Fruit fly (Drosophila melanogaster): ENCODE data around the gene CG18814.

DNA sequence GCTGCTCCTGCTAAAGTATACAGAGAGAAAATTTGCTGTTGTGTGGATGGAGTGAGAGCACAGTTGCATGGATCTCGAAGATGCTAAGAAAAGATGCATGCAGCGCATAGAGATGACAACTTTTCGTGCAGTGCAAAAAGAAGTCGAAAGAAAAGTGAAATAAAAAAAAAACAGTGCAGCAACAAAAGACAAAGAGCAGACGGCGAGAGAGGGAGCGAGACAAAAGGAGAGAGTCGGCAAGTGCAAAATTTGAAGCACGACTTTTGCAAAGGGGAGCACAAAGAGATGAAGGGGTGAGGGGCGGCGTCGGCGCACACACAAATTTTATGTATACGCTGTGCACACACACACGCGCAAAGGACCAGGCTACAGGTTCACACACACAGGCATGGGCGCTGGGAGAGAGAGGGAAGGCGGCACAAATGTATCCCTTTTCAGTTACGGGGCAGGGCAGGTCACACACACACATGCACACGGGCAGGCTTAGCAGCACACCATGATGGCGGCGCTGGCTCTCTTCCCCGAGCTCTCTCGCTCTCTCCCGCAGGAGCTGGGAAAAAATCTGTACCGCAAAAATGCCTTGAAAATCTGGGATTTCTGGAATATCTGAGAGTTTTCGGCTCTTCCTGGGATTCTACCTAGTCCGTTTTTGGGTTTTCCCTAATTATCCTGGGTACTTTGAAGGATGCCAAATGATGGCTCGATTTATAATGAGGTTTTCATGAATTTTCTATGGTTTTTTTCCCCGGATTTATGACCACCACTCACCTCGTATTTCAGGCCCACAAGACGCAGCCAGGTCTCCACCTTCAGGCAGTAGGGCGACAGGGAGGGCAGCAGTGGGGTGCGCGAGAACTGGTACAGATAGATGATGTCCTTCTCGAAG, 40.9 kb downstream of the CG18814 start:
- no peak for TF ChIP-seq lola (GFP tag; optimal IDR thresholded peaks at IDR 0.05)
- peak; percentile 58 for TF ChIP-seq N (GFP tag; optimal IDR thresholded peaks at IDR 0.05)
- peak; percentile 91 for TF ChIP-seq psq (GFP tag; optimal IDR thresholded peaks at IDR 0.05)
- TF ChIP-seq br (GFP tag; optimal IDR thresholded peaks at IDR 0.05), result peak; percentile 85
- peak; percentile 27 for TF ChIP-seq Rel (GFP tag; optimal IDR thresholded peaks at IDR 0.05)
- no peak for TF ChIP-seq Rel (tag; optimal IDR thresholded peaks at IDR 0.05)
- TF ChIP-seq Myc (optimal IDR thresholded peaks at IDR 0.05), result no peak
- no peak for TF ChIP-seq pan (optimal IDR thresholded peaks at IDR 0.05)
